Worm (Caenorhabditis elegans) whole organism, L2 larva: ENCODE results near the gene che-10.

Source experiments
- aly-2 ChIP-seq: fragments of 150-350 bp; optimal IDR thresholded peaks from 2 replicates; lab custom pipeline; 2014; ENCODE audit warnings: missing biosample characterization, missing genetic modification characterization
- dmd-4 ChIP-seq: sonication (generic microtip); optimal IDR thresholded peaks from 2 replicates; lab custom pipeline; 2017; ENCODE audit warnings: missing biosample characterization, missing genetic modification characterization
- lin-39 ChIP-seq: fragments of 150-350 bp; optimal IDR thresholded peaks from 2 replicates; lab custom pipeline; 2014; ENCODE audit warnings: missing biosample characterization, missing genetic modification reagents, missing genetic modification characterization
- lsy-2 ChIP-seq, 2 experiments: fragments of 150-350 bp in 1 of 2; sonication (generic microtip) in 1 of 2; optimal IDR thresholded peaks; 2 replicates each; lab custom pipeline; 2014 to 2017; ENCODE audit warnings: missing biosample characterization in 2 of 2, missing genetic modification characterization in 2 of 2
- peb-1 ChIP-seq: fragments of 150-350 bp; optimal IDR thresholded peaks from 2 replicates; lab custom pipeline; 2014; ENCODE audit warnings: missing biosample characterization, missing genetic modification characterization
- skn-1 ChIP-seq: sonication (generic microtip); optimal IDR thresholded peaks from 2 replicates; lab custom pipeline; 2017; ENCODE audit warnings: missing biosample characterization, missing genetic modification characterization
- snpc-4 ChIP-seq: fragments of 150-350 bp; optimal IDR thresholded peaks from 2 replicates; lab custom pipeline; 2014; ENCODE audit warnings: missing biosample characterization, missing genetic modification characterization
- unc-62 ChIP-seq: fragments of 150-350 bp; optimal IDR thresholded peaks from 2 replicates; lab custom pipeline; 2014; ENCODE audit warnings: missing biosample characterization, missing genetic modification reagents, missing genetic modification characterization

ce11 chrII:4650072-4650471, 11.9 kb upstream of the che-10 start:
- TF ChIP-seq lin-39 (tag; lab: Kevin White, UChicago) (no peak), lsy-2 (tag; optimal IDR thresholded peaks at IDR 0.05; lab: Kevin White, UChicago) (no peak), unc-62 (GFP tag; lab: Kevin White, UChicago) (no peak), peb-1 (tag; lab: Kevin White, UChicago) (no peak), dmd-4 (tag; lab: Kevin White, UChicago) (no peak), skn-1 (tag; lab: Kevin White, UChicago) (no peak), aly-2 (tag; lab: Kevin White, UChicago) (no peak), snpc-4 (tag; lab: Kevin White, UChicago) (no peak)
